Worm (Caenorhabditis elegans) whole organism, L4/young adult: ENCODE measurements around the gene gfm-1.

Experiments used
- dao-5 ChIP-seq: sonication (generic microtip); optimal IDR thresholded peaks from 2 replicates; lab custom pipeline; 2016; ENCODE audit warnings: missing genotype, missing genetic modification characterization, moderate library complexity, missing compliant biosample characterization
- him-1 ChIP-seq: sonication (generic microtip); optimal IDR thresholded peaks from 2 replicates; lab custom pipeline; 2016; ENCODE audit warnings: missing genotype, missing genetic modification reagents, missing genetic modification characterization, missing compliant biosample characterization

ce11 chrII:13130576-13130975 is 13.3 kb downstream of the gfm-1 start:
- TF ChIP-seq him-1 (tag; lab: Kevin White, UChicago) (no peak), dao-5 (no peak)
